In genomic region chr2L:1884409-1885082, dm6 we compare ENCODE assay signal across 1 fruit fly cellular context.
TF ChIP-seq lines count a peak whose summit lies in the region.

TSS of gene Wdr62 (plus strand) at chr2L:1884622.

TF ChIP-seq in whole organism, embryonic, 481 proteins besides CTCF, POLR2A, EP300 and RAD21 (continued from another document and continues in another):
- TF ChIP-seq aop (GFP tag; IDR thresholded peaks at IDR 0.05; lab: Robert Waterston, UW) (no peak), Dip2 (GFP tag; IDR thresholded peaks at IDR 0.05; lab: Robert Waterston, UW) (no peak), Camta (GFP tag; optimal IDR thresholded peaks at IDR 0.05; lab: Kevin White, UChicago) (peak; percentile 30), CG2678 (tag; optimal IDR thresholded peaks at IDR 0.05; lab: Kevin White, UChicago) (peak; percentile 60), dmrt99B (tag; optimal IDR thresholded peaks at IDR 0.05; lab: Kevin White, UChicago) (no peak), Dfd (GFP tag; optimal IDR thresholded peaks at IDR 0.05; lab: Kevin White, UChicago) (no peak), MBD-R2 (GFP tag; IDR thresholded peaks at IDR 0.05; lab: Robert Waterston, UW) (peak; percentile 63), eve (GFP tag; optimal IDR thresholded peaks at IDR 0.05; lab: Kevin White, UChicago) (no peak), CrebB (tag; optimal IDR thresholded peaks at IDR 0.05; lab: Kevin White, UChicago) (peak; percentile 56), bigmax (GFP tag; optimal IDR thresholded peaks at IDR 0.05; lab: Kevin White, UChicago) (peak; percentile 32), CG3163 (GFP tag; optimal IDR thresholded peaks at IDR 0.05; lab: Kevin White, UChicago) (peak; percentile 50), cas (GFP tag; IDR thresholded peaks at IDR 0.05; lab: Robert Waterston, UW) (no peak), pita (GFP tag; optimal IDR thresholded peaks at IDR 0.05; lab: Kevin White, UChicago) (peak; percentile 45), CG3281 (GFP tag; optimal IDR thresholded peaks at IDR 0.05; lab: Kevin White, UChicago) (peak; percentile 51), sens-2 (GFP tag; IDR thresholded peaks at IDR 0.05; lab: Robert Waterston, UW) (no peak), CG15696 (tag; optimal IDR thresholded peaks at IDR 0.05; lab: Kevin White, UChicago) (peak; percentile 20), nmo (GFP tag; optimal IDR thresholded peaks at IDR 0.05; lab: Kevin White, UChicago) (peak; percentile 60), dan (GFP tag; IDR thresholded peaks at IDR 0.05; lab: Robert Waterston, UW) (no peak), ab (GFP tag; optimal IDR thresholded peaks at IDR 0.05; lab: Kevin White, UChicago) (peak; percentile 10), gcm2 (GFP tag; optimal IDR thresholded peaks at IDR 0.05; lab: Kevin White, UChicago) (peak; percentile 44), TFAM (GFP tag; optimal IDR thresholded peaks at IDR 0.05; lab: Kevin White, UChicago) (no peak), nerfin-2 (GFP tag; IDR thresholded peaks at IDR 0.05; lab: Robert Waterston, UW; ENCODE audit: partially characterized antibody) (0 out of 2 replicates have a peak, but pooled peaks have one; percentile 25), CG11723 (GFP tag; optimal IDR thresholded peaks at IDR 0.05; lab: Kevin White, UChicago) (peak; percentile 57), psq (GFP tag; optimal IDR thresholded peaks at IDR 0.05; lab: Kevin White, UChicago) (no peak), CG7963 (GFP tag; IDR thresholded peaks at IDR 0.05; lab: Robert Waterston, UW; ENCODE audit: partially characterized antibody) (peak; percentile 61; the same call in 1 of the 3 replicates), CG30020 (tag; optimal IDR thresholded peaks at IDR 0.05; lab: Kevin White, UChicago) (no peak), Atf3 (GFP tag; optimal IDR thresholded peaks at IDR 0.05; lab: Kevin White, UChicago) (no peak), lilli (GFP tag; optimal IDR thresholded peaks at IDR 0.05; lab: Kevin White, UChicago) (peak; percentile 34), Mad (GFP tag; optimal IDR thresholded peaks at IDR 0.05; lab: Kevin White, UChicago) (peak; percentile 54), Nf-YB (GFP tag; optimal IDR thresholded peaks at IDR 0.05; lab: Kevin White, UChicago) (peak; percentile 51), kay (GFP tag; optimal IDR thresholded peaks at IDR 0.05; lab: Kevin White, UChicago) (no peak), CG8478 (optimal IDR thresholded peaks at IDR 0.05; lab: Kevin White, UChicago) (peak; percentile 44), prd (optimal IDR thresholded peaks at IDR 0.05; lab: Kevin White, UChicago) (no peak), prd (GFP tag; IDR thresholded peaks at IDR 0.05; lab: Robert Waterston, UW) (0 out of 3 replicates have a peak, but pooled peaks have one; percentile 6), CG15601 (tag; optimal IDR thresholded peaks at IDR 0.05; lab: Kevin White, UChicago) (peak; percentile 56), CG4424 (GFP tag; optimal IDR thresholded peaks at IDR 0.05; lab: Kevin White, UChicago) (peak; percentile 37), CG15269 (tag; optimal IDR thresholded peaks at IDR 0.05; lab: Kevin White, UChicago) (peak; percentile 11), h (optimal IDR thresholded peaks at IDR 0.05; lab: Kevin White, UChicago) (no peak), tx (GFP tag; optimal IDR thresholded peaks at IDR 0.05; lab: Kevin White, UChicago) (peak; percentile 7), ap (GFP tag; IDR thresholded peaks at IDR 0.05; lab: Robert Waterston, UW) (no peak), phol (tag; optimal IDR thresholded peaks at IDR 0.05; lab: Kevin White, UChicago) (peak; percentile 49), z (GFP tag; IDR thresholded peaks at IDR 0.05; lab: Robert Waterston, UW) (no peak), CG2116 (GFP tag; optimal IDR thresholded peaks at IDR 0.05; lab: Kevin White, UChicago) (peak; percentile 65), Deaf1 (tag; optimal IDR thresholded peaks at IDR 0.05; lab: Kevin White, UChicago) (peak; percentile 30), D (optimal IDR thresholded peaks at IDR 0.05; lab: Kevin White, UChicago) (peak; percentile 18), D (GFP tag; optimal IDR thresholded peaks at IDR 0.05; lab: Kevin White, UChicago) (no peak), stc (GFP tag; IDR thresholded peaks at IDR 0.05; lab: Robert Waterston, UW) (peak; percentile 48; the same call in 1 of the 2 replicates), pho (GFP tag; optimal IDR thresholded peaks at IDR 0.05; lab: Kevin White, UChicago) (peak; percentile 40), croc (GFP tag; conservative IDR thresholded peaks at IDR 0.05; lab: Robert Waterston, UW) (no peak; the same call in 2 of the 3 replicates), tin (GFP tag; optimal IDR thresholded peaks at IDR 0.05; lab: Kevin White, UChicago) (peak; percentile 3), CG7786 (GFP tag; optimal IDR thresholded peaks at IDR 0.05; lab: Kevin White, UChicago) (no peak), Dbx (GFP tag; IDR thresholded peaks at IDR 0.05; lab: Robert Waterston, UW) (peak; percentile 78), CG4730 (GFP tag; IDR thresholded peaks at IDR 0.05; lab: Robert Waterston, UW) (no peak), fd64A (GFP tag; optimal IDR thresholded peaks at IDR 0.05; lab: Kevin White, UChicago) (peak; percentile 25), CG13296 (GFP tag; optimal IDR thresholded peaks at IDR 0.05; lab: Kevin White, UChicago) (peak; percentile 33), Poxn (GFP tag; IDR thresholded peaks at IDR 0.05; lab: Robert Waterston, UW) (no peak), grn (GFP tag; optimal IDR thresholded peaks at IDR 0.05; lab: Kevin White, UChicago) (peak; percentile 22), oc (tag; optimal IDR thresholded peaks at IDR 0.05; lab: Kevin White, UChicago) (peak; percentile 78), CG6765 (GFP tag; optimal IDR thresholded peaks at IDR 0.05; lab: Kevin White, UChicago) (peak; percentile 71), B-H1 (GFP tag; IDR thresholded peaks at IDR 0.05; lab: Robert Waterston, UW) (no peak), NC2α (GFP tag; optimal IDR thresholded peaks at IDR 0.05; lab: Kevin White, UChicago) (no peak), CG18764 (GFP tag; optimal IDR thresholded peaks at IDR 0.05; lab: Kevin White, UChicago) (no peak), CG10959 (GFP tag; IDR thresholded peaks at IDR 0.05; lab: Robert Waterston, UW) (no peak), ranshi (GFP tag; IDR thresholded peaks at IDR 0.05; lab: Robert Waterston, UW) (peak; percentile 45; the same call in 1 of the 2 replicates), twi (tag; optimal IDR thresholded peaks at IDR 0.05; lab: Kevin White, UChicago) (no peak), jumu (GFP tag; optimal IDR thresholded peaks at IDR 0.05; lab: Kevin White, UChicago) (peak; percentile 35), CG12155 (GFP tag; optimal IDR thresholded peaks at IDR 0.05; lab: Kevin White, UChicago) (peak; percentile 70), CG17568 (GFP tag; optimal IDR thresholded peaks at IDR 0.05; lab: Kevin White, UChicago) (no peak), cato (GFP tag; optimal IDR thresholded peaks at IDR 0.05; lab: Kevin White, UChicago; ENCODE audit: borderline replicate concordance) (no peak), CG30403 (GFP tag; optimal IDR thresholded peaks at IDR 0.05; lab: Kevin White, UChicago) (peak; percentile 30), bbx (GFP tag; IDR thresholded peaks at IDR 0.05; lab: Robert Waterston, UW; ENCODE audit: partially characterized antibody) (peak; percentile 88), CG6791 (GFP tag; IDR thresholded peaks at IDR 0.05; lab: Robert Waterston, UW; ENCODE audit: partially characterized antibody) (peak; percentile 83), pan (optimal IDR thresholded peaks at IDR 0.05; lab: Kevin White, UChicago) (no peak), pan (GFP tag; optimal IDR thresholded peaks at IDR 0.05 in 1 of 2, IDR thresholded peaks at IDR 0.05 in 1 of 2) (peak in 1 of 2 experiments; percentile 39), CG7839 (tag; optimal IDR thresholded peaks at IDR 0.05; lab: Kevin White, UChicago) (peak; percentile 16), ttk (GFP tag; IDR thresholded peaks at IDR 0.05; lab: Robert Waterston, UW) (no peak), CG33213 (GFP tag; optimal IDR thresholded peaks at IDR 0.05; lab: Kevin White, UChicago) (peak; percentile 92), zfh1 (GFP tag; IDR thresholded peaks at IDR 0.05; lab: Robert Waterston, UW) (peak; percentile 42; the same call in 1 of the 3 replicates), gce (GFP tag; IDR thresholded peaks at IDR 0.05; lab: Robert Waterston, UW) (no peak; the same call in 2 of the 3 replicates), vfl (GFP tag; optimal IDR thresholded peaks at IDR 0.05; lab: Kevin White, UChicago) (peak; percentile 20), GATAe (GFP tag; conservative IDR thresholded peaks at IDR 0.05; lab: Robert Waterston, UW) (peak; percentile 72), CG9609 (GFP tag; optimal IDR thresholded peaks at IDR 0.05; lab: Kevin White, UChicago) (peak; percentile 21), CG4328 (GFP tag; optimal IDR thresholded peaks at IDR 0.05; lab: Kevin White, UChicago) (peak; percentile 22), CG12744 (GFP tag; optimal IDR thresholded peaks at IDR 0.05; lab: Kevin White, UChicago) (no peak), CG10543 (GFP tag; optimal IDR thresholded peaks at IDR 0.05; lab: Kevin White, UChicago) (peak; percentile 78), ftz-f1 (GFP tag; optimal IDR thresholded peaks at IDR 0.05; lab: Kevin White, UChicago) (peak; percentile 74), bsh (GFP tag; optimal IDR thresholded peaks at IDR 0.05; lab: Kevin White, UChicago) (peak in 1 of 2 experiments; percentile 4), CG2202 (tag; optimal IDR thresholded peaks at IDR 0.05; lab: Kevin White, UChicago) (peak; percentile 9), MESR4 (GFP tag; optimal IDR thresholded peaks at IDR 0.05; lab: Kevin White, UChicago) (peak; percentile 99), tll (GFP tag; optimal IDR thresholded peaks at IDR 0.05; lab: Kevin White, UChicago) (peak in 1 of 2 experiments; percentile 39), Oaz (GFP tag; IDR thresholded peaks at IDR 0.05; lab: Robert Waterston, UW) (no peak), CG32767 (GFP tag; IDR thresholded peaks at IDR 0.05; lab: Robert Waterston, UW) (0 out of 2 replicates have a peak, but pooled peaks have one; percentile 57), BEAF-32 (GFP tag; optimal IDR thresholded peaks at IDR 0.05; lab: Kevin White, UChicago) (peak; percentile 68), CG12659 (GFP tag; optimal IDR thresholded peaks at IDR 0.05; lab: Kevin White, UChicago) (peak; percentile 89), toy (GFP tag; IDR thresholded peaks at IDR 0.05; lab: Robert Waterston, UW) (no peak), Bteb2 (GFP tag; optimal IDR thresholded peaks at IDR 0.05; lab: Kevin White, UChicago) (peak; percentile 9), CG7271 (tag; optimal IDR thresholded peaks at IDR 0.05; lab: Kevin White, UChicago) (peak; percentile 15), salm (tag; optimal IDR thresholded peaks at IDR 0.05; lab: Kevin White, UChicago) (peak; percentile 18), abd-A (tag; optimal IDR thresholded peaks at IDR 0.05; lab: Kevin White, UChicago) (peak; percentile 85), CG12236 (GFP tag; optimal IDR thresholded peaks at IDR 0.05; lab: Kevin White, UChicago) (no peak), CG8359 (GFP tag; optimal IDR thresholded peaks at IDR 0.05; lab: Kevin White, UChicago; ENCODE audit: borderline replicate concordance) (no peak), CG4820 (GFP tag; optimal IDR thresholded peaks at IDR 0.05; lab: Kevin White, UChicago) (peak; percentile 20), Scr (GFP tag; IDR thresholded peaks at IDR 0.05; lab: Robert Waterston, UW; ENCODE audit: partially characterized antibody) (peak; percentile 62), fu2 (GFP tag; optimal IDR thresholded peaks at IDR 0.05; lab: Kevin White, UChicago) (peak; percentile 35), chn (GFP tag; optimal IDR thresholded peaks at IDR 0.05; lab: Kevin White, UChicago) (peak; percentile 19), Doc3 (GFP tag; IDR thresholded peaks at IDR 0.05; lab: Robert Waterston, UW; ENCODE audit: partially characterized antibody) (no peak), CG14965 (GFP tag; optimal IDR thresholded peaks at IDR 0.05; lab: Kevin White, UChicago; ENCODE audit: borderline replicate concordance) (no peak), CG1529 (GFP tag; optimal IDR thresholded peaks at IDR 0.05; lab: Kevin White, UChicago) (no peak), inv (GFP tag; IDR thresholded peaks at IDR 0.05; lab: Robert Waterston, UW; ENCODE audit: partially characterized antibody) (peak; percentile 60), Drgx (GFP tag; IDR thresholded peaks at IDR 0.05; lab: Robert Waterston, UW) (0 out of 2 replicates have a peak, but pooled peaks have one; percentile 20), Stat92E (GFP tag; optimal IDR thresholded peaks at IDR 0.05; lab: Kevin White, UChicago) (peak in 1 of 3 experiments; percentile 82), CG12942 (GFP tag; optimal IDR thresholded peaks at IDR 0.05; lab: Kevin White, UChicago) (peak; percentile 22), CG9876 (GFP tag; optimal IDR thresholded peaks at IDR 0.05; lab: Kevin White, UChicago) (peak; percentile 16), Side (GFP tag; optimal IDR thresholded peaks at IDR 0.05; lab: Kevin White, UChicago) (peak; percentile 60), stwl (tag; optimal IDR thresholded peaks at IDR 0.05; lab: Kevin White, UChicago) (peak; percentile 99), Atf6 (GFP tag; IDR thresholded peaks at IDR 0.05; lab: Robert Waterston, UW) (peak; percentile 63), CG11560 (tag; IDR thresholded peaks at IDR 0.05; lab: Robert Waterston, UW) (no peak; the same call in 2 of the 3 replicates), da (GFP tag; optimal IDR thresholded peaks at IDR 0.05; lab: Kevin White, UChicago) (no peak), Hey (tag; optimal IDR thresholded peaks at IDR 0.05; lab: Kevin White, UChicago) (peak; percentile 64), CG17361 (GFP tag; IDR thresholded peaks at IDR 0.05; lab: Robert Waterston, UW) (peak; percentile 42; the same call in 1 of the 3 replicates), sens (GFP tag; lab: Kevin White, UChicago) (peak; percentile 52), CG4617 (GFP tag; optimal IDR thresholded peaks at IDR 0.05; lab: Kevin White, UChicago; ENCODE audit: borderline replicate concordance) (peak; percentile 15), NFAT (GFP tag; IDR thresholded peaks at IDR 0.05; lab: Robert Waterston, UW) (peak; percentile 64), CG8290 (GFP tag; optimal IDR thresholded peaks at IDR 0.05; lab: Kevin White, UChicago) (no peak), CG8290 (tag; optimal IDR thresholded peaks at IDR 0.05; lab: Kevin White, UChicago) (peak in 1 of 2 experiments; percentile 92), Lhr (GFP tag; optimal IDR thresholded peaks at IDR 0.05; lab: Kevin White, UChicago) (peak; percentile 98), Nf-YC (tag; optimal IDR thresholded peaks at IDR 0.05; lab: Kevin White, UChicago) (peak; percentile 54), schlank (tag; optimal IDR thresholded peaks at IDR 0.05; lab: Kevin White, UChicago) (no peak), Adf1 (GFP tag; IDR thresholded peaks at IDR 0.05; lab: Robert Waterston, UW) (peak; percentile 75), CoRest (tag; optimal IDR thresholded peaks at IDR 0.05; lab: Kevin White, UChicago) (peak; percentile 43)
